Fruit fly (Drosophila melanogaster) whole organism, embryonic: ENCODE data around the gene Nak.

ENCODE experiments used
- Antp ChIP-seq: fragments of 200-800 bp; sonication (Bioruptor generic); optimal IDR thresholded peaks from 3 replicates; lab custom pipeline; 2016; ENCODE audit warnings: missing biosample characterization, missing genetic modification characterization
- B-H1 ChIP-seq: fragments of 200-800 bp; sonication (Bioruptor generic); IDR thresholded peaks from 3 replicates; pipeline ENCODE4 v1.3.6; 2022; ENCODE audit warnings: missing biosample characterization, missing genetic modification characterization
- Bteb2 ChIP-seq: fragments of 200-800 bp; sonication (Bioruptor generic); optimal IDR thresholded peaks from 2 replicates; lab custom pipeline; 2016; ENCODE audit warnings: missing biosample characterization, missing genetic modification characterization
- CG10147 ChIP-seq: fragments of 200-800 bp; sonication (Bioruptor generic); optimal IDR thresholded peaks from 2 replicates; lab custom pipeline; 2019; ENCODE audit warnings: missing biosample characterization, mild to moderate bottlenecking, missing genetic modification characterization, moderate library complexity
- CG11085 ChIP-seq: fragments of 200-800 bp; sonication (Bioruptor generic); IDR thresholded peaks from 2 replicates; pipeline ENCODE4 v1.3.6; 2022; ENCODE audit warnings: missing biosample characterization, missing genetic modification characterization
- CG12744 ChIP-seq: fragments of 200-800 bp; sonication (Bioruptor generic); optimal IDR thresholded peaks from 2 replicates; lab custom pipeline; 2016; ENCODE audit warnings: missing biosample characterization, missing genetic modification characterization
- CG12942 ChIP-seq: fragments of 200-800 bp; sonication (Bioruptor generic); optimal IDR thresholded peaks from 3 replicates; lab custom pipeline; 2016; ENCODE audit warnings: missing biosample characterization, missing genetic modification characterization
- CG13287 ChIP-seq: fragments of 200-800 bp; sonication (Bioruptor generic); IDR thresholded peaks from 2 replicates; pipeline ENCODE4 v1.3.6; 2022; ENCODE audit warnings: missing biosample characterization, missing genetic modification characterization; ENCODE audit not compliant: partially characterized antibody
- CG14050 ChIP-seq: fragments of 200-800 bp; sonication (Bioruptor generic); IDR thresholded peaks from 3 replicates; pipeline ENCODE4 v1.3.6; 2022; ENCODE audit warnings: missing biosample characterization, missing genetic modification characterization
- CG14965 ChIP-seq: fragments of 200-800 bp; sonication (Bioruptor generic); optimal IDR thresholded peaks from 2 replicates; lab custom pipeline; 2016; ENCODE audit warnings: missing biosample characterization, missing genetic modification characterization, borderline replicate concordance
- CG15011 ChIP-seq: fragments of 200-800 bp; sonication (Bioruptor generic); optimal IDR thresholded peaks from 3 replicates; lab custom pipeline; 2018; ENCODE audit warnings: missing biosample characterization, mild to moderate bottlenecking, missing genetic modification characterization
- CG1529 ChIP-seq: fragments of 200-800 bp; sonication (Bioruptor generic); optimal IDR thresholded peaks from 3 replicates; lab custom pipeline; 2018; ENCODE audit warnings: missing biosample characterization, missing genetic modification characterization
- CG1602 ChIP-seq: fragments of 200-800 bp; sonication (Bioruptor generic); optimal IDR thresholded peaks from 3 replicates; lab custom pipeline; 2016; ENCODE audit warnings: missing biosample characterization, missing genetic modification characterization
- CG3163 ChIP-seq: fragments of 200-800 bp; sonication (Bioruptor generic); optimal IDR thresholded peaks from 3 replicates; lab custom pipeline; 2016; ENCODE audit warnings: missing biosample characterization, missing genetic modification characterization
- CG3281 ChIP-seq: fragments of 200-800 bp; sonication (Bioruptor generic); optimal IDR thresholded peaks from 3 replicates; lab custom pipeline; 2017; ENCODE audit warnings: missing biosample characterization, mild to moderate bottlenecking, missing genetic modification characterization
- CG3407 ChIP-seq: fragments of 200-800 bp; sonication (Bioruptor generic); optimal IDR thresholded peaks from 2 replicates; lab custom pipeline; 2018; ENCODE audit warnings: missing biosample characterization, mild to moderate bottlenecking, missing genetic modification characterization
- CG34224 ChIP-seq: fragments of 200-800 bp; sonication (Bioruptor generic); IDR thresholded peaks from 3 replicates; pipeline ENCODE4 v1.3.6; 2022; ENCODE audit warnings: missing biosample characterization, missing genetic modification characterization; ENCODE audit not compliant: partially characterized antibody
- CG3726 ChIP-seq: fragments of 200-800 bp; sonication (Bioruptor generic); IDR thresholded peaks from 3 replicates; pipeline ENCODE4, ENCODE4 v1.3.6; 2022; ENCODE audit warnings: missing biosample characterization, missing genetic modification characterization
- CG4707 ChIP-seq: fragments of 200-800 bp; sonication (Bioruptor generic); optimal IDR thresholded peaks from 2 replicates; lab custom pipeline; 2018; ENCODE audit warnings: missing biosample characterization, mild to moderate bottlenecking, missing genetic modification characterization, moderate library complexity
- CG4854 ChIP-seq: fragments of 200-800 bp; sonication (Bioruptor generic); optimal IDR thresholded peaks from 2 replicates; lab custom pipeline; 2016; ENCODE audit warnings: missing biosample characterization, missing genetic modification characterization, inconsistent platforms
- CG6765 ChIP-seq: fragments of 200-800 bp; sonication (Bioruptor generic); optimal IDR thresholded peaks from 3 replicates; lab custom pipeline; 2017; ENCODE audit warnings: missing biosample characterization, mild to moderate bottlenecking, missing genetic modification characterization
- CG8290 ChIP-seq, 3 experiments: fragments of 200-800 bp; sonication (Bioruptor generic); optimal IDR thresholded peaks; 2 replicates each; lab custom pipeline; 2016 to 2019; ENCODE audit warnings: missing biosample characterization in 3 of 3, missing genetic modification characterization in 3 of 3, mild to moderate bottlenecking in 2 of 3, moderate library complexity in 1 of 3
- CG8388 ChIP-seq: fragments of 200-800 bp; sonication (Bioruptor generic); optimal IDR thresholded peaks from 2 replicates; lab custom pipeline; 2019; ENCODE audit warnings: missing biosample characterization, mild to moderate bottlenecking, missing genetic modification characterization, moderate library complexity
- CG9727 ChIP-seq: fragments of 200-800 bp; sonication (Bioruptor generic); optimal IDR thresholded peaks from 3 replicates; lab custom pipeline; 2017; ENCODE audit warnings: missing biosample characterization, mild to moderate bottlenecking, missing genetic modification characterization
- CHES-1-like ChIP-seq: fragments of 200-800 bp; sonication (Bioruptor generic); optimal IDR thresholded peaks from 2 replicates; lab custom pipeline; 2016; ENCODE audit warnings: missing biosample characterization, missing genetic modification characterization
- D19B ChIP-seq: fragments of 200-800 bp; sonication (Bioruptor generic); optimal IDR thresholded peaks from 2 replicates; lab custom pipeline; 2017; ENCODE audit warnings: missing biosample characterization, mild to moderate bottlenecking, missing genetic modification characterization
- H15 ChIP-seq: fragments of 200-800 bp; sonication (Bioruptor generic); IDR thresholded peaks from 3 replicates; pipeline ENCODE4 v1.3.6; 2022; ENCODE audit warnings: missing biosample characterization, missing genetic modification characterization
- HHEX ChIP-seq: fragments of 200-800 bp; sonication (Bioruptor generic); optimal IDR thresholded peaks from 3 replicates; lab custom pipeline; 2017; ENCODE audit warnings: missing biosample characterization, mild to moderate bottlenecking, missing genetic modification characterization, missing genetic modification reagents
- Hmr ChIP-seq: fragments of 200-800 bp; sonication (Bioruptor generic); optimal IDR thresholded peaks from 3 replicates; lab custom pipeline; 2017; ENCODE audit warnings: mild to moderate bottlenecking, missing biosample characterization, missing genetic modification reagents, missing genetic modification characterization
- Lhr ChIP-seq: fragments of 200-800 bp; sonication (Bioruptor generic); optimal IDR thresholded peaks from 3 replicates; lab custom pipeline; 2017; ENCODE audit warnings: mild to moderate bottlenecking, missing biosample characterization, missing genetic modification reagents, missing genetic modification characterization
- Lim3 ChIP-seq: fragments of 200-800 bp; sonication (Bioruptor generic); IDR thresholded peaks from 2 replicates; pipeline ENCODE4 v1.3.6; 2022; ENCODE audit warnings: missing biosample characterization, missing genetic modification characterization
- Mad ChIP-seq: fragments of 200-800 bp; sonication (Bioruptor generic); optimal IDR thresholded peaks from 2 replicates; lab custom pipeline; 2016; ENCODE audit warnings: missing biosample characterization, missing genetic modification characterization
- Rx ChIP-seq: fragments of 200-800 bp; sonication (Bioruptor generic); IDR thresholded peaks from 2 replicates; pipeline ENCODE4 v1.3.6; 2022; ENCODE audit warnings: missing biosample characterization, missing genetic modification characterization
- danr ChIP-seq: fragments of 200-800 bp; sonication (Bioruptor generic); IDR thresholded peaks from 2 replicates; pipeline ENCODE4 v1.3.6; 2022; ENCODE audit warnings: missing biosample characterization, missing genetic modification characterization
- dati ChIP-seq: fragments of 200-800 bp; sonication (Bioruptor generic); IDR thresholded peaks from 2 replicates; pipeline ENCODE4 v1.3.6; 2022; ENCODE audit warnings: missing biosample characterization, missing genetic modification characterization
- grau ChIP-seq: fragments of 200-800 bp; optimal IDR thresholded peaks from 3 replicates; lab custom pipeline; 2019; ENCODE audit warnings: missing biosample characterization, mild to moderate bottlenecking, missing genetic modification characterization, moderate library complexity
- ham ChIP-seq: fragments of 200-800 bp; sonication (Bioruptor generic); IDR thresholded peaks from 2 replicates; pipeline ENCODE4 v1.3.6; 2022; ENCODE audit warnings: missing biosample characterization, missing genetic modification characterization
- hkb ChIP-seq, 2 experiments: fragments of 200-800 bp in 1 of 2; fragments of >200 bp in 1 of 2; sonication (Bioruptor generic) in 1 of 2; IDR thresholded peaks in 1 of 2; optimal IDR thresholded peaks in 1 of 2; 2 replicates each; pipeline versions ENCODE4 v1.3.6 to Lab custom; 2017 to 2022; ENCODE audit warnings: missing biosample characterization in 1 of 2, missing genetic modification characterization in 1 of 2
- lola ChIP-seq, 3 experiments: fragments of >200 bp in 2 of 3; fragments of 200-800 bp in 1 of 3; sonication (Bioruptor generic) in 1 of 3; optimal IDR thresholded peaks; 2 replicates each; lab custom pipeline; 2017 to 2019; ENCODE audit warnings: missing biosample characterization in 3 of 3, missing genetic modification characterization in 3 of 3, mild to moderate bottlenecking in 1 of 3, moderate library complexity in 1 of 3
- mirr ChIP-seq: fragments of 200-800 bp; sonication (Bioruptor generic); optimal IDR thresholded peaks from 3 replicates; lab custom pipeline; 2018; ENCODE audit warnings: missing biosample characterization, mild to moderate bottlenecking, missing genetic modification characterization
- rib ChIP-seq: fragments of 200-800 bp; sonication (Bioruptor generic); IDR thresholded peaks from 2 replicates; pipeline ENCODE4 v1.3.6; 2022; ENCODE audit warnings: missing biosample characterization, missing genetic modification characterization
- sens ChIP-seq: fragments of 200-800 bp; sonication (Bioruptor generic); peaks from one replicate; lab custom pipeline; 2016; ENCODE audit warnings: missing biosample characterization, missing genetic modification characterization
- sima ChIP-seq: fragments of 200-800 bp; sonication (Bioruptor generic); optimal IDR thresholded peaks from 2 replicates; lab custom pipeline; 2016; ENCODE audit warnings: missing biosample characterization, missing genetic modification characterization
- tin ChIP-seq: fragments of 200-800 bp; sonication (Bioruptor generic); optimal IDR thresholded peaks from 3 replicates; lab custom pipeline; 2016; ENCODE audit warnings: missing biosample characterization, missing genetic modification characterization
- tio ChIP-seq: fragments of 200-800 bp; sonication (Bioruptor generic); optimal IDR thresholded peaks from 2 replicates; lab custom pipeline; 2017; ENCODE audit warnings: missing biosample characterization, missing genetic modification characterization, inconsistent platforms
- tll ChIP-seq, 2 experiments: fragments of 200-800 bp in 1 of 2; fragments of >200 bp in 1 of 2; sonication (Bioruptor generic) in 1 of 2; optimal IDR thresholded peaks; 2 replicates each; lab custom pipeline; 2017 to 2019; ENCODE audit warnings: missing biosample characterization in 2 of 2, missing genetic modification characterization in 2 of 2, mild to moderate bottlenecking in 1 of 2, moderate library complexity in 1 of 2
- ttk ChIP-seq: fragments of 200-800 bp; sonication (Bioruptor generic); IDR thresholded peaks from 2 replicates; pipeline ENCODE4 v2.1.2; 2022; ENCODE audit warnings: missing biosample characterization, missing genetic modification characterization
- zen2 ChIP-seq: fragments of 200-800 bp; sonication (Bioruptor generic); IDR thresholded peaks from 3 replicates; pipeline ENCODE4 v1.3.6; 2022; ENCODE audit warnings: missing biosample characterization, missing genetic modification characterization; ENCODE audit not compliant: partially characterized antibody

Gene Nak

dm6 chr2L:18946636-18947514 is 21.7 kb downstream of the Nak start (continued):
- TF ChIP-seq Hmr (no peak), H15 (no peak), CG34224 (GFP tag; lab: Robert Waterston, UW) (no peak), CG14050 (GFP tag; lab: Robert Waterston, UW) (no peak), tll (GFP tag; optimal IDR thresholded peaks at IDR 0.05; lab: Kevin White, UChicago) (no peak), tin (GFP tag; lab: Kevin White, UChicago) (no peak), CG1529 (GFP tag; lab: Kevin White, UChicago) (no peak), mirr (no peak), CG8290 (GFP tag; optimal IDR thresholded peaks at IDR 0.05; lab: Kevin White, UChicago) (no peak), CG8290 (tag; optimal IDR thresholded peaks at IDR 0.05; lab: Kevin White, UChicago) (peak in 1 of 2 experiments; percentile 39), sima (no peak), CG12744 (GFP tag; lab: Kevin White, UChicago) (no peak), CG3407 (GFP tag; lab: Kevin White, UChicago) (no peak), D19B (GFP tag; lab: Kevin White, UChicago) (no peak), CG3281 (GFP tag; lab: Kevin White, UChicago) (no peak), CG4707 (GFP tag; lab: Kevin White, UChicago) (no peak), CG6765 (GFP tag; lab: Kevin White, UChicago) (no peak), CG3726 (no peak), CG4854 (no peak), zen2 (GFP tag; lab: Robert Waterston, UW) (no peak), CG8388 (GFP tag; lab: Kevin White, UChicago) (peak; percentile 53), CG3163 (no peak), CG9727 (GFP tag; lab: Kevin White, UChicago) (peak; percentile 52), CG1602 (GFP tag; lab: Kevin White, UChicago) (no peak), lola (GFP tag; optimal IDR thresholded peaks at IDR 0.05; lab: Kevin White, UChicago) (peak in 1 of 3 experiments; percentile 68), hkb (optimal IDR thresholded peaks at IDR 0.05; lab: Kevin White, UChicago) (no peak), hkb (GFP tag; IDR thresholded peaks at IDR 0.05; lab: Robert Waterston, UW) (0 out of 2 replicates have a peak, but pooled peaks have one; percentile 7), Antp (GFP tag; lab: Kevin White, UChicago) (no peak), grau (tag; lab: Kevin White, UChicago) (peak; percentile 45), ham (GFP tag; lab: Robert Waterston, UW) (no peak), B-H1 (GFP tag; lab: Robert Waterston, UW) (no peak), ttk (no peak), rib (GFP tag; lab: Robert Waterston, UW) (no peak), Lim3 (GFP tag; lab: Robert Waterston, UW) (no peak), CG11085 (GFP tag; lab: Robert Waterston, UW) (no peak), CG13287 (GFP tag; lab: Robert Waterston, UW) (no peak), CG10147 (GFP tag; lab: Kevin White, UChicago) (no peak), CG14965 (GFP tag; lab: Kevin White, UChicago) (no peak), HHEX (GFP tag; lab: Kevin White, UChicago) (no peak), dati (GFP tag; lab: Robert Waterston, UW) (no peak), Mad (GFP tag; lab: Kevin White, UChicago) (no peak), Bteb2 (GFP tag; lab: Kevin White, UChicago) (no peak), danr (no peak), CHES-1-like (GFP tag; lab: Kevin White, UChicago) (no peak), CG15011 (no peak), CG12942 (GFP tag; lab: Kevin White, UChicago) (no peak), Rx (GFP tag; lab: Robert Waterston, UW) (no peak), Lhr (GFP tag; lab: Kevin White, UChicago) (no peak), sens (GFP tag; lab: Kevin White, UChicago) (no peak), tio (GFP tag; lab: Kevin White, UChicago) (no peak)
